Fruit fly (Drosophila melanogaster) whole organism, embryonic: ENCODE measurements around the gene Catsup.

Experiments
- ATbp ChIP-seq: fragments of 200-800 bp; sonication (Bioruptor generic); optimal IDR thresholded peaks from 2 replicates; lab custom pipeline; 2017; ENCODE audit warnings: missing biosample characterization, mild to moderate bottlenecking, missing genetic modification characterization, missing genetic modification reagents
- CG10209 ChIP-seq: fragments of 200-800 bp; sonication (Bioruptor generic); optimal IDR thresholded peaks from 3 replicates; lab custom pipeline; 2017; ENCODE audit warnings: missing biosample characterization, mild to moderate bottlenecking, missing genetic modification characterization, missing genetic modification reagents
- CG10565 ChIP-seq: fragments of 200-800 bp; sonication (Bioruptor generic); optimal IDR thresholded peaks from 3 replicates; lab custom pipeline; 2016; ENCODE audit warnings: missing biosample characterization, mild to moderate bottlenecking, missing genetic modification characterization
- CG11504 ChIP-seq: fragments of 200-800 bp; sonication (Bioruptor generic); optimal IDR thresholded peaks from 3 replicates; lab custom pipeline; 2019; ENCODE audit warnings: missing biosample characterization, mild to moderate bottlenecking, missing genetic modification characterization, moderate library complexity
- CG11723 ChIP-seq: fragments of 200-800 bp; sonication (Bioruptor generic); optimal IDR thresholded peaks from 2 replicates; lab custom pipeline; 2017; ENCODE audit warnings: missing biosample characterization, mild to moderate bottlenecking, missing genetic modification characterization
- CG12659 ChIP-seq: fragments of 200-800 bp; sonication (Bioruptor generic); optimal IDR thresholded peaks from 3 replicates; lab custom pipeline; 2017; ENCODE audit warnings: mild to moderate bottlenecking, missing biosample characterization, missing genetic modification reagents, missing genetic modification characterization
- CG13123 ChIP-seq: fragments of 200-800 bp; sonication (Bioruptor generic); optimal IDR thresholded peaks from 2 replicates; lab custom pipeline; 2016; ENCODE audit warnings: missing biosample characterization, missing genetic modification characterization
- CG14667 ChIP-seq: fragments of 200-800 bp; sonication (Bioruptor generic); IDR thresholded peaks from 2 replicates; pipeline ENCODE4 v1.3.6; 2022; ENCODE audit warnings: missing biosample characterization, missing genetic modification characterization
- CG14965 ChIP-seq: fragments of 200-800 bp; sonication (Bioruptor generic); optimal IDR thresholded peaks from 2 replicates; lab custom pipeline; 2016; ENCODE audit warnings: missing biosample characterization, missing genetic modification characterization, borderline replicate concordance
- CG1603 ChIP-seq: fragments of 200-800 bp; sonication (Bioruptor generic); optimal IDR thresholded peaks from 2 replicates; lab custom pipeline; 2019; ENCODE audit warnings: missing biosample characterization, mild to moderate bottlenecking, missing genetic modification characterization, moderate library complexity
- CG16779 ChIP-seq: fragments of 200-800 bp; sonication (Bioruptor generic); IDR thresholded peaks from 2 replicates; pipeline ENCODE4 v1.3.6; 2022; ENCODE audit warnings: missing biosample characterization, missing genetic modification characterization
- CG17328 ChIP-seq: fragments of 200-800 bp; sonication (Bioruptor generic); IDR thresholded peaks from 2 replicates; pipeline ENCODE4 v1.3.6; 2022; ENCODE audit warnings: missing biosample characterization, missing genetic modification characterization
- CG1792 ChIP-seq: fragments of 200-800 bp; sonication (Bioruptor generic); optimal IDR thresholded peaks from 2 replicates; lab custom pipeline; 2016; ENCODE audit warnings: missing biosample characterization, missing genetic modification characterization
- CG31365 ChIP-seq: fragments of 200-800 bp; sonication (Bioruptor generic); optimal IDR thresholded peaks from 2 replicates; lab custom pipeline; 2018; ENCODE audit warnings: missing biosample characterization, mild to moderate bottlenecking, missing genetic modification characterization
- CG31388 ChIP-seq: fragments of 200-800 bp; sonication (Bioruptor generic); optimal IDR thresholded peaks from 2 replicates; lab custom pipeline; 2016; ENCODE audit warnings: missing biosample characterization, missing genetic modification characterization
- CG4282 ChIP-seq: fragments of 200-800 bp; sonication (Bioruptor generic); optimal IDR thresholded peaks from 2 replicates; lab custom pipeline; 2016; ENCODE audit warnings: missing biosample characterization, missing genetic modification characterization
- CG4360 ChIP-seq: fragments of 200-800 bp; sonication (Bioruptor generic); IDR thresholded peaks from 2 replicates; pipeline ENCODE4 v1.3.6; 2022; ENCODE audit warnings: missing biosample characterization, missing genetic modification characterization
- CG4707 ChIP-seq: fragments of 200-800 bp; sonication (Bioruptor generic); optimal IDR thresholded peaks from 2 replicates; lab custom pipeline; 2018; ENCODE audit warnings: missing biosample characterization, mild to moderate bottlenecking, missing genetic modification characterization, moderate library complexity
- CG6175 ChIP-seq: fragments of 200-800 bp; sonication (Bioruptor generic); IDR thresholded peaks from 3 replicates; pipeline ENCODE4 v1.3.6; 2022; ENCODE audit warnings: missing biosample characterization, missing genetic modification characterization
- CG7556 ChIP-seq: fragments of 200-800 bp; sonication (Bioruptor generic); optimal IDR thresholded peaks from 2 replicates; lab custom pipeline; 2017; ENCODE audit warnings: missing biosample characterization, mild to moderate bottlenecking, missing genetic modification characterization
- CG7786 ChIP-seq: fragments of 200-800 bp; sonication (Bioruptor generic); optimal IDR thresholded peaks from 2 replicates; lab custom pipeline; 2016; ENCODE audit warnings: missing biosample characterization, missing genetic modification characterization
- CG8281 ChIP-seq: fragments of 200-800 bp; sonication (Bioruptor generic); optimal IDR thresholded peaks from 2 replicates; lab custom pipeline; 2018; ENCODE audit warnings: missing biosample characterization, mild to moderate bottlenecking, missing genetic modification characterization, moderate library complexity
- CTCF ChIP-seq: fragments of 200-800 bp; sonication (Bioruptor generic); optimal IDR thresholded peaks from 2 replicates; lab custom pipeline; 2017; ENCODE audit warnings: missing biosample characterization, mild to moderate bottlenecking, missing genetic modification characterization, moderate library complexity
- Camta ChIP-seq: fragments of 200-800 bp; sonication (Bioruptor generic); optimal IDR thresholded peaks from 2 replicates; lab custom pipeline; 2016; ENCODE audit warnings: missing biosample characterization, missing genetic modification characterization
- Chrac-16 ChIP-seq: fragments of 200-800 bp; sonication (Bioruptor generic); optimal IDR thresholded peaks from 3 replicates; lab custom pipeline; 2016; ENCODE audit warnings: missing biosample characterization, missing genetic modification characterization
- CkIIα-i1 ChIP-seq: fragments of 200-800 bp; sonication (Bioruptor generic); IDR thresholded peaks from 2 replicates; pipeline ENCODE4 v1.3.6; 2022; ENCODE audit warnings: missing biosample characterization, missing genetic modification characterization
- Deaf1 ChIP-seq: fragments of 200-800 bp; optimal IDR thresholded peaks from 3 replicates; lab custom pipeline; 2019; ENCODE audit warnings: missing biosample characterization, mild to moderate bottlenecking, missing genetic modification characterization, moderate library complexity
- MTF-1 ChIP-seq: fragments of 200-800 bp; sonication (Bioruptor generic); optimal IDR thresholded peaks from 2 replicates; lab custom pipeline; 2018; ENCODE audit warnings: missing biosample characterization, mild to moderate bottlenecking, missing genetic modification characterization, borderline replicate concordance
- Max ChIP-seq: fragments of 200-800 bp; sonication (Bioruptor generic); optimal IDR thresholded peaks from 2 replicates; lab custom pipeline; 2016; ENCODE audit warnings: missing biosample characterization, mild to moderate bottlenecking, missing genetic modification characterization
- PHDP ChIP-seq: fragments of 200-800 bp; sonication (Bioruptor generic); optimal IDR thresholded peaks from 3 replicates; lab custom pipeline; 2018; ENCODE audit warnings: missing biosample characterization, mild to moderate bottlenecking, missing genetic modification characterization, moderate library complexity
- Pdp1 ChIP-seq, 2 experiments: fragments of 200-800 bp; sonication (Bioruptor generic); optimal IDR thresholded peaks; 3 replicates each; lab custom pipeline; 2016; ENCODE audit warnings: missing biosample characterization in 2 of 2, missing genetic modification characterization in 2 of 2, mild to moderate bottlenecking in 1 of 2, moderate library complexity in 1 of 2
- Sox102F ChIP-seq: fragments of 200-800 bp; sonication (Bioruptor generic); optimal IDR thresholded peaks from 2 replicates; lab custom pipeline; 2018; ENCODE audit warnings: missing biosample characterization, mild to moderate bottlenecking, missing genetic modification characterization, moderate library complexity
- aop ChIP-seq: fragments of 200-800 bp; sonication (Bioruptor generic); IDR thresholded peaks from 2 replicates; pipeline ENCODE4 v1.3.6; 2022; ENCODE audit warnings: missing biosample characterization, missing genetic modification characterization
- da ChIP-seq: fragments of 200-800 bp; sonication (Bioruptor generic); optimal IDR thresholded peaks from 2 replicates; lab custom pipeline; 2016; ENCODE audit warnings: missing biosample characterization, missing genetic modification characterization
- gcm ChIP-seq: fragments of 200-800 bp; sonication (Bioruptor generic); optimal IDR thresholded peaks from 2 replicates; lab custom pipeline; 2019; ENCODE audit warnings: missing biosample characterization, mild to moderate bottlenecking, missing genetic modification characterization, moderate library complexity
- maf-S ChIP-seq: fragments of 200-800 bp; sonication (Bioruptor generic); optimal IDR thresholded peaks from 2 replicates; lab custom pipeline; 2016; ENCODE audit warnings: missing biosample characterization, missing genetic modification characterization
- otp ChIP-seq: fragments of 200-800 bp; sonication (Bioruptor generic); IDR thresholded peaks from 3 replicates; pipeline ENCODE4, ENCODE4 v1.3.6; 2022; ENCODE audit warnings: missing biosample characterization, missing genetic modification characterization
- pan ChIP-seq, 4 experiments: fragments of >200 bp in 3 of 4; fragments of 200-800 bp in 1 of 4; sonication (Bioruptor generic) in 1 of 4; optimal IDR thresholded peaks in 3 of 4; IDR thresholded peaks in 1 of 4; 2 replicates each; pipeline versions ENCODE4 v1.3.6 to Lab custom; 2017 to 2022; ENCODE audit warnings: missing biosample characterization in 2 of 4, missing genetic modification characterization in 2 of 4, mixed read lengths in 1 of 4
- pzg ChIP-seq: fragments of 200-800 bp; sonication (Bioruptor generic); optimal IDR thresholded peaks from 3 replicates; lab custom pipeline; 2018; ENCODE audit warnings: missing biosample characterization, mild to moderate bottlenecking, missing genetic modification characterization, moderate library complexity
- sc ChIP-seq, 3 experiments: fragments of >200 bp in 2 of 3; fragments of 200-800 bp in 1 of 3; sonication (Bioruptor generic) in 1 of 3; optimal IDR thresholded peaks; 2 replicates in 2 of 3; 3 replicates in 1 of 3; lab custom pipeline; 2017; ENCODE audit warnings: mild to moderate bottlenecking in 1 of 3, missing biosample characterization in 1 of 3, missing genetic modification characterization in 1 of 3, missing genetic modification reagents in 1 of 3
- sisA ChIP-seq: fragments of 200-800 bp; sonication (Bioruptor generic); IDR thresholded peaks from 2 replicates; pipeline ENCODE4 v1.3.6; 2022; ENCODE audit warnings: missing biosample characterization, missing genetic modification characterization
- sqz ChIP-seq: fragments of 200-800 bp; sonication (Bioruptor generic); optimal IDR thresholded peaks from 3 replicates; lab custom pipeline; 2018; ENCODE audit warnings: missing biosample characterization, mild to moderate bottlenecking, missing genetic modification characterization
- tgo ChIP-seq: fragments of 200-800 bp; sonication (Bioruptor generic); IDR thresholded peaks from 3 replicates; pipeline ENCODE4 v1.3.6; 2022; ENCODE audit warnings: missing biosample characterization, missing genetic modification characterization
- tio ChIP-seq: fragments of 200-800 bp; sonication (Bioruptor generic); optimal IDR thresholded peaks from 2 replicates; lab custom pipeline; 2017; ENCODE audit warnings: missing biosample characterization, missing genetic modification characterization, inconsistent platforms
- tna ChIP-seq: fragments of 200-800 bp; sonication (Bioruptor generic); IDR thresholded peaks from 2 replicates; pipeline ENCODE4 v1.3.6; 2022; ENCODE audit warnings: missing biosample characterization, missing genetic modification characterization; ENCODE audit not compliant: partially characterized antibody
- vnd ChIP-seq: fragments of 200-800 bp; sonication (Bioruptor generic); IDR thresholded peaks from 3 replicates; pipeline ENCODE4 v1.3.6; 2022; ENCODE audit warnings: missing biosample characterization, missing genetic modification characterization; ENCODE audit not compliant: partially characterized antibody
- zen ChIP-seq: fragments of 200-800 bp; sonication (Bioruptor generic); optimal IDR thresholded peaks from 3 replicates; lab custom pipeline; 2018; ENCODE audit warnings: missing biosample characterization, mild to moderate bottlenecking, missing genetic modification characterization, moderate library complexity

Gene Catsup

dm6 chr2L:19011895-19012645, 29.6 kb upstream of the Catsup start (continued):
- peak; percentile 75 for TF ChIP-seq CG17328 (GFP tag; lab: Robert Waterston, UW)
- no peak for TF ChIP-seq sc (optimal IDR thresholded peaks at IDR 0.05; lab: Kevin White, UChicago)
- peak; percentile 59 for TF ChIP-seq sc (GFP tag; optimal IDR thresholded peaks at IDR 0.05; lab: Kevin White, UChicago)
- peak; percentile 83 for TF ChIP-seq maf-S
- no peak for TF ChIP-seq vnd
- peak; percentile 67 for TF ChIP-seq Camta
- TF ChIP-seq ATbp (GFP tag; lab: Kevin White, UChicago) = peak; percentile 78
- peak; percentile 10; the same call in 1 of the 2 replicates for TF ChIP-seq CG16779
- TF ChIP-seq MTF-1 (GFP tag; lab: Kevin White, UChicago) = peak; percentile 33
- peak; percentile 91 for TF ChIP-seq CG7556 (GFP tag; lab: Kevin White, UChicago)
- peak; percentile 85 for TF ChIP-seq CG1603 (tag; lab: Kevin White, UChicago)
- peak; percentile 81 for TF ChIP-seq Sox102F
- TF ChIP-seq da (GFP tag; lab: Kevin White, UChicago) = no peak
- TF ChIP-seq Max = peak; percentile 55
- TF ChIP-seq CG8281 (tag; lab: Kevin White, UChicago) = peak; percentile 44
- peak; percentile 29 for TF ChIP-seq CG13123 (GFP tag; lab: Kevin White, UChicago)
- peak; percentile 71 for TF ChIP-seq CG1792 (GFP tag; lab: Kevin White, UChicago)
- TF ChIP-seq CG6175 (GFP tag; lab: Robert Waterston, UW) = peak; percentile 78
- TF ChIP-seq PHDP (tag; lab: Kevin White, UChicago) = peak; percentile 80
- peak; percentile 63 for TF ChIP-seq Chrac-16 (GFP tag; lab: Kevin White, UChicago)
- no peak for TF ChIP-seq CG4707
- TF ChIP-seq CG31365 (tag; lab: Kevin White, UChicago) = peak; percentile 50
- TF ChIP-seq CkIIα-i1 (GFP tag; lab: Robert Waterston, UW) = no peak
- TF ChIP-seq CTCF (GFP tag; lab: Kevin White, UChicago) = no peak
- no peak for TF ChIP-seq pzg (GFP tag; lab: Kevin White, UChicago)
- TF ChIP-seq CG7786 (GFP tag; lab: Kevin White, UChicago) = peak; percentile 85
- peak; percentile 75; the same call in 2 of the 3 replicates for TF ChIP-seq otp (GFP tag; lab: Robert Waterston, UW)
- TF ChIP-seq Deaf1 (tag; lab: Kevin White, UChicago) = peak; percentile 81
- peak; percentile 12 for TF ChIP-seq sqz (GFP tag; lab: Kevin White, UChicago)
- TF ChIP-seq pan (optimal IDR thresholded peaks at IDR 0.05; lab: Kevin White, UChicago) = no peak
- TF ChIP-seq pan (GFP tag; optimal IDR thresholded peaks at IDR 0.05 in 1 of 2, IDR thresholded peaks at IDR 0.05 in 1 of 2) = peak in 1 of 2 experiments; percentile 89
- no peak for TF ChIP-seq CG10565
- TF ChIP-seq CG4360 (GFP tag; lab: Robert Waterston, UW) = peak; percentile 36; the same call in 1 of the 2 replicates
- TF ChIP-seq CG10209 (GFP tag; lab: Kevin White, UChicago) = peak; percentile 82
- TF ChIP-seq tio (GFP tag; lab: Kevin White, UChicago) = peak; percentile 66
- TF ChIP-seq CG11504 (tag; lab: Kevin White, UChicago) = peak; percentile 81
- peak; percentile 83 for TF ChIP-seq CG12659 (GFP tag; lab: Kevin White, UChicago)
- TF ChIP-seq aop = no peak
- TF ChIP-seq sisA = peak; percentile 87
- peak; percentile 77 for TF ChIP-seq Pdp1 (GFP tag; optimal IDR thresholded peaks at IDR 0.05; lab: Kevin White, UChicago)
- peak; percentile 88 for TF ChIP-seq tgo (GFP tag; lab: Robert Waterston, UW)
- TF ChIP-seq CG31388 (GFP tag; lab: Kevin White, UChicago) = no peak
- no peak for TF ChIP-seq tna
- peak; percentile 69 for TF ChIP-seq CG14667 (GFP tag; lab: Robert Waterston, UW)
- TF ChIP-seq CG4282 = no peak
- TF ChIP-seq CG14965 (GFP tag; lab: Kevin White, UChicago) = peak; percentile 7
- peak; percentile 5 for TF ChIP-seq zen
- TF ChIP-seq CG11723 (GFP tag; lab: Kevin White, UChicago) = peak; percentile 50
- TF ChIP-seq gcm (GFP tag; lab: Kevin White, UChicago) = peak; percentile 19
